Worm (Caenorhabditis elegans): ENCODE results near the gene F43H9.3.

Gene F43H9.3

DNA sequence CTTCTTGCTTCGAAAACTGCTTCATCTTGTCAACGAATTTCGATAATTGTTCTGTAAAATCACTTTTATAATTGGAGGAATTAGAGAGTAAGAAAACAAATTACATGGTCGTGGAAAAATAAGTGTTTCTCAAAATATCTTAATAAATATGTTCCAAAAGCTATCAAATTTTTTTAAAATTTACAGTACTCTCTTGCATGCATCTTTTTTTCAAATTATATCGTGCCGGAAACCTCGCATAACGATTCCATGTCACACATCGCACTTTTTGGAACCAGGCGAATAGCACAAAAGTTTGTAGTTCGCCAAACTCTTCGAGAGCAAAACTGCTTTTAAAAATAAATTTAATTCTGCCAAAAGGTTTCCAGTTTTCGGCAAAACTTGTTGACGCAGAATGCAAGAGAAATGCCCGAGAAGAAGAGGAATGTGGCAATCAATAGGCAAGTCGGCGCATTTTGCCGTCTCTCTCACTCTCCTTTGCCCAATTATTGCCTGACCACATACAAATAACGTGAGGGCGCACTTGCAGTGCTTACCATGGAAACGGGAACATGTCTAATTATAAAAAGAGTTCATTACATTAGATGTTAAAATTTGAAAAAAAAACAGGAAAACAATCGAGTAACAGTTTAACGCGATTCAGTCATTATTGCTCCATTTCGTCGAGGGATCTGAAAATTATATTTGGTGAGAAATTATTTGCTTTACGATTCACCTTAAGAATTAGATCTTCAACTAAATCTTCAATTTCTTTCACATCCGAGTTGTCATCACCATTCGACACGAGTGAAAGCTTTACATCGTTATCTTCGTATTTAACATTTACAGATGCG, 17.1 kb downstream of the F43H9.3 start, which contains the start of gene Y97E10AR.3:
Y97E10AR.3 (minus strand) TSS at position 51 of the 833 bp plus-strand sequence.
- TF ChIP-seq aha-1 (tag) (peak; percentile 95), Y48G9A.11 (GFP tag; IDR thresholded peaks at IDR 0.05) (no peak), unc-62 (GFP tag; optimal IDR thresholded peaks at IDR 0.05 in 1 of 2) (peak in 1 of 2 experiments; percentile 95), unc-62 (tag; optimal IDR thresholded peaks at IDR 0.05) (no peak)

DNA sequence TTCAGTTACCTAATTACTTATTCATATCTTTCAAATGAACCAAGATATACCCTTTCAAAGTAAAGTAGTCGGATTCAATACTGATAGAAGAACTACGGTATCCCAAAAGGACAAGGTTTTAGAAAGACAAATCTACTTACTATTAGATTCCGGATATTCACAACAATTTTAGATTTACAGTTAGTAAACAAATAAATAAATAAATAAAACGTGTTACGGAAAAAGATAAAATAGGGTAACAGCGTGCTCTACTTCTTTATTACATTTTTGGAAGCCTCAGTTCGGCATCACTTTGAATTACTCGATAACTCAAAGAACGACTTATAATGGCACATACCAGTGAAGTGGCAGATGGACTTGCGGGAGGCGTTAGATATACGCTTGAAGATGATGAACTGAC, 19.7 kb downstream of the F43H9.3 start, which contains the start of gene Y97E10AR.8:
Y97E10AR.8 (plus strand) TSS at position 301 of the 400 bp plus-strand sequence.
- TF ChIP-seq mdl-1 (tag; optimal IDR thresholded peaks at IDR 0.05) (no peak), vab-7 (GFP tag; IDR thresholded peaks at IDR 0.05) (no peak), F10B5.3 (tag; optimal IDR thresholded peaks at IDR 0.05) (no peak), zip-2 (tag; optimal IDR thresholded peaks at IDR 0.05) (no peak), ces-1 (GFP tag; optimal IDR thresholded peaks at IDR 0.05) (no peak), aha-1 (tag) (no peak), dmd-8 (GFP tag; IDR thresholded peaks at IDR 0.05) (no peak), hmg-1.1 (GFP tag; IDR thresholded peaks at IDR 0.05) (no peak), rbr-2 (tag; optimal IDR thresholded peaks at IDR 0.05) (no peak), dpl-1 (GFP tag; optimal IDR thresholded peaks at IDR 0.05) (no peak), set-16 (GFP tag; IDR thresholded peaks at IDR 0.05) (no peak), gei-8 (GFP tag; optimal IDR thresholded peaks at IDR 0.05) (no peak), dmd-9 (GFP tag; IDR thresholded peaks at IDR 0.05) (no peak), daf-16 (GFP tag; optimal IDR thresholded peaks at IDR 0.05) (no peak), daf-16 (tag; optimal IDR thresholded peaks at IDR 0.05) (no peak), Y75B8A.6 (GFP tag; IDR thresholded peaks at IDR 0.05) (no peak), lsy-2 (tag; optimal IDR thresholded peaks at IDR 0.05) (no peak), zag-1 (tag; optimal IDR thresholded peaks at IDR 0.05) (no peak), nhr-42 (GFP tag; IDR thresholded peaks at IDR 0.05) (no peak), daf-12 (tag; optimal IDR thresholded peaks at IDR 0.05) (no peak), fos-1 (tag; optimal IDR thresholded peaks at IDR 0.05) (no peak)

DNA sequence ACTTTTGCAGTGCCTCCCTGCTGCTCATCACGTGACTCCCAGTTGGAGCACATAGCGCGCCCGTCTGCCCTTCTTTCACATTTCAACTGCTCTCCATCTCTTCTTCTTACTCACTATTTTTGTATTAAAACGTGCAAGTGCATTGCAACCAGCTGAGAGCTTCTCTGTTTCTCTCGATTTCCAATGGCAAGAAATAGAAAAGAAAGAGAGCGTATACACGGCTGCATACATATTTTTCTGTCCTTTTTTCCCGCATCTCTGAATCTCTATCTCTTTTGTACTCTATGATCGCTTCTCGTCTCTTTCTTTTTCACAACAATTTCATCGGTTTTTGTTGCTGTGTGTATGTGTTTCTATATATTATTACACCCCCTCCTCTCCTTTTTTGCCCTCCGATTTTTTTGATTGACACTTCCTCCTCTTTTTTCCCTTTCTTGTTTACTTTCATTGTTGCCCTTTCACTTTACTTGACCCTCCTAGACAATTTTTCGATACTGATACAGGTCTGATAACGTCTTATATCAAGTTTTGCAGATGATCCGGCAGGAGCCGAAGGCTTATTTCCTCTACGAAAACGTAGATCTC, 23.7 kb downstream of the F43H9.3 start, which contains the start of gene Y97E10AR.1:
Y97E10AR.1 (plus strand) TSS at position 535 of the 585 bp plus-strand sequence.
- TF ChIP-seq gei-8 (GFP tag; optimal IDR thresholded peaks at IDR 0.05) (peak; percentile 86), dve-1 (tag; optimal IDR thresholded peaks at IDR 0.05; ENCODE audit: insufficient read depth) (peak; percentile 73), pqm-1 (tag; optimal IDR thresholded peaks at IDR 0.05) (peak; percentile 63), hmg-1.1 (GFP tag; IDR thresholded peaks at IDR 0.05) (peak; percentile 85), saeg-2 (GFP tag; IDR thresholded peaks at IDR 0.05) (0 out of 2 replicates have a peak, but pooled peaks have one; percentile 15), mes-2 (tag; optimal IDR thresholded peaks at IDR 0.05; ENCODE audit: poor library complexity, severe bottlenecking) (peak; percentile 42), nhr-6 (tag; optimal IDR thresholded peaks at IDR 0.05) (no peak), hlh-11 (tag; optimal IDR thresholded peaks at IDR 0.05) (peak; percentile 97), unc-62 (GFP tag; optimal IDR thresholded peaks at IDR 0.05 in 1 of 2) (peak in 1 of 2 experiments; percentile 99), unc-62 (tag; optimal IDR thresholded peaks at IDR 0.05) (peak; percentile 37), nhr-48 (tag; optimal IDR thresholded peaks at IDR 0.05) (peak; percentile 86), mdl-1 (tag; optimal IDR thresholded peaks at IDR 0.05) (peak in 1 of 2 experiments; percentile 86), nhr-77 (tag; optimal IDR thresholded peaks at IDR 0.05) (peak; percentile 76), duxl-1 (tag; optimal IDR thresholded peaks at IDR 0.05; ENCODE audit: poor library complexity) (no peak), lsy-2 (tag; optimal IDR thresholded peaks at IDR 0.05) (peak; percentile 29 to 79), nhr-28 (tag; optimal IDR thresholded peaks at IDR 0.05) (peak; percentile 85), ceh-82 (tag; optimal IDR thresholded peaks at IDR 0.05) (no peak), nhr-11 (tag; optimal IDR thresholded peaks at IDR 0.05) (peak; percentile 58), ctbp-1 (GFP tag; IDR thresholded peaks at IDR 0.05) (peak; percentile 83), ceh-32 (tag; optimal IDR thresholded peaks at IDR 0.05; ENCODE audit: poor library complexity) (no peak), unc-130 (GFP tag; optimal IDR thresholded peaks at IDR 0.05) (no peak), daf-16 (GFP tag; optimal IDR thresholded peaks at IDR 0.05) (peak in 1 of 2 experiments; percentile 75), daf-16 (tag; optimal IDR thresholded peaks at IDR 0.05) (peak; percentile 87), T26A8.4 (GFP tag; IDR thresholded peaks at IDR 0.05) (0 out of 2 replicates have a peak, but pooled peaks have one; percentile 39), fkh-10 (GFP tag; optimal IDR thresholded peaks at IDR 0.05) (peak; percentile 39), F26F4.8 (GFP tag; conservative IDR thresholded peaks at IDR 0.05) (no peak), fos-1 (tag; optimal IDR thresholded peaks at IDR 0.05) (no peak), madf-9 (GFP tag; conservative IDR thresholded peaks at IDR 0.05) (peak; percentile 40; the same call in 1 of the 2 replicates), jun-1 (tag; optimal IDR thresholded peaks at IDR 0.05) (peak; percentile 46), nhr-41 (GFP tag; IDR thresholded peaks at IDR 0.05) (peak; percentile 9; the same call in 1 of the 2 replicates)

Measured in whole organism, L4 larva.